Worm (Caenorhabditis elegans) whole organism, L2 larva: ENCODE results near the gene lact-8.

Source experiments
- aly-2 ChIP-seq: fragments of 150-350 bp; optimal IDR thresholded peaks from 2 replicates; lab custom pipeline; 2014; ENCODE audit warnings: missing biosample characterization, missing genetic modification characterization
- ama-1 ChIP-seq: fragments of 150-350 bp; optimal IDR thresholded peaks from 2 replicates; lab custom pipeline; 2018; ENCODE audit warnings: inconsistent platforms
- ceh-16 ChIP-seq: fragments of 150-350 bp; optimal IDR thresholded peaks from 2 replicates; lab custom pipeline; 2014; ENCODE audit warnings: missing biosample characterization, missing genetic modification characterization
- ceh-82 ChIP-seq: fragments of 150-350 bp; optimal IDR thresholded peaks from 2 replicates; lab custom pipeline; 2014; ENCODE audit warnings: missing biosample characterization, missing genetic modification characterization
- elt-1 ChIP-seq: fragments of 150-350 bp; optimal IDR thresholded peaks from 2 replicates; lab custom pipeline; 2014; ENCODE audit warnings: missing biosample characterization, missing genetic modification characterization
- elt-3 ChIP-seq: sonication (generic microtip); optimal IDR thresholded peaks from 2 replicates; lab custom pipeline; 2017; ENCODE audit warnings: missing biosample characterization, missing genetic modification characterization
- fos-1 ChIP-seq: fragments of 150-350 bp; optimal IDR thresholded peaks from 2 replicates; lab custom pipeline; 2014; ENCODE audit warnings: missing biosample characterization, missing genetic modification characterization
- lsy-2 ChIP-seq, 2 experiments: fragments of 150-350 bp in 1 of 2; sonication (generic microtip) in 1 of 2; optimal IDR thresholded peaks; 2 replicates each; lab custom pipeline; 2014 to 2017; ENCODE audit warnings: missing biosample characterization in 2 of 2, missing genetic modification characterization in 2 of 2
- mdl-1 ChIP-seq, 2 experiments: fragments of 150-350 bp in 1 of 2; sonication (generic microtip) in 1 of 2; optimal IDR thresholded peaks; 2 replicates each; lab custom pipeline; 2017; ENCODE audit warnings: missing biosample characterization in 2 of 2, missing genetic modification characterization in 2 of 2
- nhr-11 ChIP-seq: fragments of 150-350 bp; optimal IDR thresholded peaks from 2 replicates; lab custom pipeline; 2014; ENCODE audit warnings: missing biosample characterization, missing genetic modification characterization
- nhr-23 ChIP-seq: fragments of 150-350 bp; optimal IDR thresholded peaks from 2 replicates; lab custom pipeline; 2014; ENCODE audit warnings: missing biosample characterization, missing genetic modification reagents, missing genetic modification characterization
- nhr-237 ChIP-seq: fragments of 150-350 bp; optimal IDR thresholded peaks from 2 replicates; lab custom pipeline; 2014; ENCODE audit warnings: missing biosample characterization, missing genetic modification characterization
- snpc-4 ChIP-seq: fragments of 150-350 bp; optimal IDR thresholded peaks from 2 replicates; lab custom pipeline; 2014; ENCODE audit warnings: missing biosample characterization, missing genetic modification characterization
- unc-39 ChIP-seq: fragments of 150-350 bp; optimal IDR thresholded peaks from 2 replicates; lab custom pipeline; 2014; ENCODE audit warnings: missing biosample characterization, missing genetic modification characterization

DNA sequence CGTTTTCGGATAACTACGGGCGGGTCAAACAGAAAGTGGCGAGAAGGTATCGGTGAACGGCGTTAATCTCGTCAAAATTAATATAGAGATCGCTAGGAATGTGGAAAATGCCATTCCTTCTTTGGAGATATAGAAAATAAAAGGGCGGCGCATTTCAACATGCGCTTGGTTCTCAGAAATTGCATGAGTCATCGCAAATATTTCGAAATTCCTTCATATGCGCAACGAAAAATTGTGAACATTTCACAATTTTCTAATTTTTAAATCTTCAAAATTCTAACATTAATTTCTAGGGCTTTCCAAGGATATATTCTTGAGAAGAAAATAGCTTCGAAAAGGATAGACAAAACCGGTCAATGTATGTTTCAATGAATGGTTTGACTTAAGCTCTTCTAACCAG lies 14.5 kb downstream of the lact-8 start:
- TF ChIP-seq ceh-16 (tag; lab: Kevin White, UChicago) (no peak), ceh-82 (no peak), nhr-11 (tag; lab: Kevin White, UChicago) (no peak), nhr-23 (tag; lab: Kevin White, UChicago) (no peak), lsy-2 (tag; optimal IDR thresholded peaks at IDR 0.05; lab: Kevin White, UChicago) (no peak), aly-2 (tag; lab: Kevin White, UChicago) (no peak), snpc-4 (tag; lab: Kevin White, UChicago) (no peak), ama-1 (lab: Kevin White, UChicago) (no peak), unc-39 (tag; lab: Kevin White, UChicago) (no peak), mdl-1 (tag; optimal IDR thresholded peaks at IDR 0.05; lab: Kevin White, UChicago) (no peak), fos-1 (tag; lab: Kevin White, UChicago) (no peak), elt-3 (no peak), elt-1 (tag; lab: Kevin White, UChicago) (no peak), nhr-237 (tag; lab: Kevin White, UChicago) (no peak)
